Worm (Caenorhabditis elegans): ENCODE measurements around the gene epac-1.

epac-1 gene

ce11 chrIII:10214540-10214979, 25.5 kb downstream of the epac-1 start (continued):
- TF ChIP-seq C04F5.9 (tag; optimal IDR thresholded peaks at IDR 0.05) (peak; percentile 59), elt-3 (tag; optimal IDR thresholded peaks at IDR 0.05) (no peak), nhr-19 (GFP tag; conservative IDR thresholded peaks at IDR 0.05) (peak; percentile 61), nhr-28 (tag; optimal IDR thresholded peaks at IDR 0.05) (no peak), snu-23 (GFP tag; optimal IDR thresholded peaks at IDR 0.05) (peak; percentile 75), ces-1 (GFP tag; optimal IDR thresholded peaks at IDR 0.05) (no peak), isw-1 (GFP tag; IDR thresholded peaks at IDR 0.05) (no peak), dsc-1 (tag; optimal IDR thresholded peaks at IDR 0.05) (peak; percentile 10), hpl-2 (GFP tag; optimal IDR thresholded peaks at IDR 0.05) (peak; percentile 46), nhr-20 (tag; optimal IDR thresholded peaks at IDR 0.05) (peak; percentile 45), sup-37 (GFP tag; optimal IDR thresholded peaks at IDR 0.05) (peak; percentile 38), aly-2 (tag; optimal IDR thresholded peaks at IDR 0.05) (peak; percentile 99), rnt-1 (tag; optimal IDR thresholded peaks at IDR 0.05) (peak; percentile 48), nhr-12 (tag; optimal IDR thresholded peaks at IDR 0.05) (no peak), vab-15 (tag; optimal IDR thresholded peaks at IDR 0.05) (no peak), lin-13 (GFP tag; optimal IDR thresholded peaks at IDR 0.05) (no peak), F16B12.6 (tag; optimal IDR thresholded peaks at IDR 0.05) (no peak), egl-13 (tag; optimal IDR thresholded peaks at IDR 0.05) (no peak), snpc-4 (tag; optimal IDR thresholded peaks at IDR 0.05) (no peak), elt-2 (tag; optimal IDR thresholded peaks at IDR 0.05) (peak; percentile 60), unc-130 (tag; optimal IDR thresholded peaks at IDR 0.05) (no peak), ama-1 (optimal IDR thresholded peaks at IDR 0.05) (peak; percentile 86), mdl-1 (tag; optimal IDR thresholded peaks at IDR 0.05) (no peak), swsn-7 (tag; optimal IDR thresholded peaks at IDR 0.05) (peak; percentile 28), mep-1 (tag; optimal IDR thresholded peaks at IDR 0.05) (no peak), blmp-1 (tag; optimal IDR thresholded peaks at IDR 0.05) (no peak), efl-1 (optimal IDR thresholded peaks at IDR 0.05) (peak; percentile 14 to 31), efl-1 (GFP tag; optimal IDR thresholded peaks at IDR 0.05 in 1 of 2) (peak in 1 of 2 experiments; percentile 92), tlp-1 (tag; optimal IDR thresholded peaks at IDR 0.05) (no peak), zag-1 (tag; optimal IDR thresholded peaks at IDR 0.05) (no peak), unc-62 (GFP tag; optimal IDR thresholded peaks at IDR 0.05) (no peak), sptf-1 (tag; optimal IDR thresholded peaks at IDR 0.05) (no peak), nhr-77 (tag; optimal IDR thresholded peaks at IDR 0.05) (no peak), lsy-2 (tag; optimal IDR thresholded peaks at IDR 0.05) (peak; percentile 5 to 34), nhr-71 (tag; optimal IDR thresholded peaks at IDR 0.05) (peak; percentile 75), lin-35 (GFP tag; optimal IDR thresholded peaks at IDR 0.05) (peak in 1 of 2 experiments; percentile 62), nhr-47 (tag; optimal IDR thresholded peaks at IDR 0.05) (peak; percentile 66)

ce11 chrIII:10215882-10216281, 26.9 kb downstream of the epac-1 start:
- TF ChIP-seq efl-1 (optimal IDR thresholded peaks at IDR 0.05) (no peak), efl-1 (GFP tag; optimal IDR thresholded peaks at IDR 0.05 in 1 of 2) (peak in 1 of 2 experiments; percentile 94), nhr-12 (tag; optimal IDR thresholded peaks at IDR 0.05) (no peak)

ce11 chrIII:10216585-10217278, 27.7 kb downstream of the epac-1 start, which contains the start of gene cts-1:
Gene cts-1, minus strand, starts transcription at chrIII:10216635.
- peak; percentile 23 for TF ChIP-seq C04F5.9 (tag; optimal IDR thresholded peaks at IDR 0.05)
- no peak for TF ChIP-seq ztf-11 (tag; optimal IDR thresholded peaks at IDR 0.05)
- TF ChIP-seq skn-1 (tag; optimal IDR thresholded peaks at IDR 0.05), result peak; percentile 75
- TF ChIP-seq rnt-1 (tag; optimal IDR thresholded peaks at IDR 0.05), result peak; percentile 85
- TF ChIP-seq mef-2 (tag; optimal IDR thresholded peaks at IDR 0.05), result peak; percentile 34
- peak in 2 of 3 experiments; percentile 35 to 83 for TF ChIP-seq ceh-82 (tag; optimal IDR thresholded peaks at IDR 0.05)
- no peak for TF ChIP-seq sox-4 (tag; optimal IDR thresholded peaks at IDR 0.05)
- peak; percentile 97 for TF ChIP-seq lin-14 (GFP tag; optimal IDR thresholded peaks at IDR 0.05)
- TF ChIP-seq pax-3 (tag; optimal IDR thresholded peaks at IDR 0.05), result peak; percentile 25
- TF ChIP-seq grh-1 (GFP tag; IDR thresholded peaks at IDR 0.05), result no peak
- TF ChIP-seq lin-15B (tag; optimal IDR thresholded peaks at IDR 0.05), result peak; percentile 67
- TF ChIP-seq nhr-12 (tag; optimal IDR thresholded peaks at IDR 0.05), result no peak
- TF ChIP-seq blmp-1 (tag; optimal IDR thresholded peaks at IDR 0.05), result peak; percentile 87
- TF ChIP-seq jun-1 (tag; optimal IDR thresholded peaks at IDR 0.05), result no peak
- TF ChIP-seq ceh-88 (GFP tag; IDR thresholded peaks at IDR 0.05), result no peak
- no peak for TF ChIP-seq tlp-1 (tag; optimal IDR thresholded peaks at IDR 0.05)
- TF ChIP-seq ztf-4 (tag; optimal IDR thresholded peaks at IDR 0.05), result peak; percentile 64
- no peak for TF ChIP-seq ceh-90 (tag; optimal IDR thresholded peaks at IDR 0.05)
- peak in 5 of 6 experiments; percentile 18 to 68 (median 66) for TF ChIP-seq elt-3 (tag; optimal IDR thresholded peaks at IDR 0.05)
- peak; percentile 30 for TF ChIP-seq snpc-4 (tag; optimal IDR thresholded peaks at IDR 0.05)
- TF ChIP-seq hpl-2 (GFP tag; optimal IDR thresholded peaks at IDR 0.05), result peak; percentile 77
- peak; percentile 12 for TF ChIP-seq dsc-1 (tag; optimal IDR thresholded peaks at IDR 0.05)

Measured in whole organism, L1 larva.